Fruit fly (Drosophila melanogaster): ENCODE measurements around the gene EAChm.

Gene EAChm

dm6 chr3L:15103988-15104848, 49.6 kb downstream of the EAChm start:
- TF ChIP-seq usp (GFP tag; optimal IDR thresholded peaks at IDR 0.05) (no peak), Dif (GFP tag; optimal IDR thresholded peaks at IDR 0.05; ENCODE audit: partially characterized antibody) (peak; percentile 37), fru (GFP tag; optimal IDR thresholded peaks at IDR 0.05) (peak; percentile 34), dl (GFP tag; optimal IDR thresholded peaks at IDR 0.05; ENCODE audit: insufficient read depth in 1 of 2, partially characterized antibody in 2 of 2) (peak in 1 of 2 experiments; percentile 72), brk (GFP tag; optimal IDR thresholded peaks at IDR 0.05) (peak; percentile 52), Dfd (GFP tag; optimal IDR thresholded peaks at IDR 0.05) (no peak), HLH106 (tag; optimal IDR thresholded peaks at IDR 0.05) (peak; percentile 53), Rel (GFP tag; optimal IDR thresholded peaks at IDR 0.05) (peak; percentile 55), Rel (tag; optimal IDR thresholded peaks at IDR 0.05) (no peak), N (GFP tag; optimal IDR thresholded peaks at IDR 0.05) (peak; percentile 22), psq (GFP tag; optimal IDR thresholded peaks at IDR 0.05) (peak; percentile 95), Jra (GFP tag; optimal IDR thresholded peaks at IDR 0.05) (peak; percentile 21), Sp1 (GFP tag; optimal IDR thresholded peaks at IDR 0.05) (peak; percentile 3), h (GFP tag; optimal IDR thresholded peaks at IDR 0.05) (peak; percentile 57), Myc (optimal IDR thresholded peaks at IDR 0.05) (no peak), Hr78 (GFP tag; optimal IDR thresholded peaks at IDR 0.05) (peak; percentile 0)

dm6 chr3L:15104849-15105555, 50.4 kb downstream of the EAChm start:
- TF ChIP-seq Dfd (GFP tag; optimal IDR thresholded peaks at IDR 0.05) (no peak), N (GFP tag; optimal IDR thresholded peaks at IDR 0.05) (no peak), Hr78 (GFP tag; optimal IDR thresholded peaks at IDR 0.05) (no peak), Mio (GFP tag; optimal IDR thresholded peaks at IDR 0.05) (peak; percentile 34), CrebA (GFP tag; optimal IDR thresholded peaks at IDR 0.05; ENCODE audit: borderline replicate concordance) (no peak), GATAd (GFP tag; optimal IDR thresholded peaks at IDR 0.05) (no peak), CG32264 (GFP tag; optimal IDR thresholded peaks at IDR 0.05) (peak; percentile 88), br (GFP tag; optimal IDR thresholded peaks at IDR 0.05) (peak; percentile 93), tai (GFP tag; optimal IDR thresholded peaks at IDR 0.05) (peak; percentile 86), ey (GFP tag; optimal IDR thresholded peaks at IDR 0.05) (peak; percentile 94), foxo (GFP tag; optimal IDR thresholded peaks at IDR 0.05) (peak; percentile 26 to 91), sv (GFP tag; optimal IDR thresholded peaks at IDR 0.05) (no peak), psq (GFP tag; optimal IDR thresholded peaks at IDR 0.05) (peak; percentile 76), usp (GFP tag; optimal IDR thresholded peaks at IDR 0.05) (no peak), CG9705 (GFP tag; optimal IDR thresholded peaks at IDR 0.05) (peak; percentile 75), fru (GFP tag; optimal IDR thresholded peaks at IDR 0.05) (peak; percentile 95), dsf (GFP tag; optimal IDR thresholded peaks at IDR 0.05; ENCODE audit: borderline replicate concordance) (peak; percentile 54), lola (GFP tag; optimal IDR thresholded peaks at IDR 0.05) (no peak), Vsx2 (GFP tag; optimal IDR thresholded peaks at IDR 0.05; ENCODE audit: partially characterized antibody) (no peak), Jra (GFP tag; optimal IDR thresholded peaks at IDR 0.05) (peak; percentile 71), rgr (GFP tag; optimal IDR thresholded peaks at IDR 0.05) (peak; percentile 87), Rel (GFP tag; optimal IDR thresholded peaks at IDR 0.05) (no peak), Rel (tag; optimal IDR thresholded peaks at IDR 0.05) (no peak), Sp1 (GFP tag; optimal IDR thresholded peaks at IDR 0.05) (peak; percentile 88), h (GFP tag; optimal IDR thresholded peaks at IDR 0.05) (peak; percentile 91), HLH106 (tag; optimal IDR thresholded peaks at IDR 0.05) (peak; percentile 91), OdsH (GFP tag; optimal IDR thresholded peaks at IDR 0.05) (peak; percentile 88), woc (GFP tag; optimal IDR thresholded peaks at IDR 0.05) (peak; percentile 98), brk (GFP tag; optimal IDR thresholded peaks at IDR 0.05) (peak; percentile 88), dl (GFP tag; optimal IDR thresholded peaks at IDR 0.05; ENCODE audit: insufficient read depth in 1 of 2, partially characterized antibody in 2 of 2) (peak in 1 of 2 experiments; percentile 10), pan (optimal IDR thresholded peaks at IDR 0.05) (no peak), dmrt93B (GFP tag; optimal IDR thresholded peaks at IDR 0.05) (peak; percentile 78), Abd-B (GFP tag; optimal IDR thresholded peaks at IDR 0.05) (no peak), Dif (GFP tag; optimal IDR thresholded peaks at IDR 0.05; ENCODE audit: partially characterized antibody) (peak; percentile 37), Myc (optimal IDR thresholded peaks at IDR 0.05) (no peak), jim (GFP tag; optimal IDR thresholded peaks at IDR 0.05) (no peak), Hr83 (GFP tag; optimal IDR thresholded peaks at IDR 0.05; ENCODE audit: poor library complexity, severe bottlenecking) (peak; percentile 54), Hnf4 (GFP tag; optimal IDR thresholded peaks at IDR 0.05) (peak; percentile 73), sage (GFP tag; optimal IDR thresholded peaks at IDR 0.05) (peak; percentile 78)

All from whole organism, wandering third instar larva.